Fruit fly (Drosophila melanogaster) ovary, adult (tissue): Measurements from ENCODE around the gene Lrr47.

Experiments
- CG17801 ChIP-seq: fragments of 200-800 bp; optimal IDR thresholded peaks from 2 replicates; lab custom pipeline; 2019; ENCODE audit warnings: missing biosample characterization, mild to moderate bottlenecking, missing genetic modification characterization, moderate library complexity; ENCODE audit not compliant: partially characterized antibody

Lrr47 gene

DNA sequence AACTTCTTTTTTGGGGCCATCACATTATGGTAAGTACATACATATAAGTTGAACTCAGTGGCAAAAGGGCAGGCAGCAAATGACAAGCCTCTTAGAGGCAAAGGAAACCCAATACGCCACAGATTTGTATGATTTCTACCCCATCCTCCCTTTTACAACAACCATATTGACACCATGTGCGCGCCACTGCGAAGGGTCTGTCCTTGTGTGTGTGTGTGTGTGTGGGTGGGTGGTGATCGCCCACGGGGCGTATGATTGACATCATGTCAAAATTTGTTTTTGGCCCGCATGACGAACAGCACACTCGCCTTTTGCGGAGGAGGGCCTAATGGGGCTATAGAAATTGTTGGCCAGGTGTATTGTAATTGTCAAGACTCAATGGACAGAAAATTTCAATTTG is 17.5 kb upstream of the Lrr47 start:
- TF ChIP-seq CG17801 (GFP tag; lab: Kevin White, UChicago) = no peak

DNA sequence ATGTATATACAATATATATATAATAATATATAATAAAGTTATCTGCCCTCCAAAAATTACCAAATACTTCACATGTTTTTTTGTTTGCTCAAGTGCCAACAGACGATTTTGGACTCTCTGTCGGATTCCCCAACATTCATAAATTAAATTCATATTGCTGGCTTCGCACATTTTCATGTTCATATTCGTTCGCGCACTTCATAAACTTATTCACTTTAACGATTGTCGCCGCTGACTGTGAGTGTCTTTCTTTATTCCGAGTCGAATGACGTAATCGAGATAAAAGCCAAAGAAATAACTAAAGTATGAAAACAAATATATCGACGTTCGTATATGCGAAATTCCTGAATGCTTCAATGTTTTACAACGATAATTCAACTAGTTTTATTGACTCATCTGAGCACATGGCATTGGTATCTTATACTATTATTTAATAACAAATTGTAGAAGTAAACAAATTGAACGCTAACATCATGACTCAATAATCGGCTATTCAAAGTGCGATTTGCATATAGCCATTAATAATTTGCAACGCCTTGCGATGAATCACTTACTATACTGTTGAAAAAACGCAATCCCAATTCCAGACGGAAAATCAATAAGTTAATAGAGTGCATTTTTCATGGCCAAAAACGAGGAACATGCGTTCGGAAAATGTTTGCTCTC is 16.7 kb upstream of the Lrr47 start:
- TF ChIP-seq CG17801 (GFP tag; lab: Kevin White, UChicago) = no peak

DNA sequence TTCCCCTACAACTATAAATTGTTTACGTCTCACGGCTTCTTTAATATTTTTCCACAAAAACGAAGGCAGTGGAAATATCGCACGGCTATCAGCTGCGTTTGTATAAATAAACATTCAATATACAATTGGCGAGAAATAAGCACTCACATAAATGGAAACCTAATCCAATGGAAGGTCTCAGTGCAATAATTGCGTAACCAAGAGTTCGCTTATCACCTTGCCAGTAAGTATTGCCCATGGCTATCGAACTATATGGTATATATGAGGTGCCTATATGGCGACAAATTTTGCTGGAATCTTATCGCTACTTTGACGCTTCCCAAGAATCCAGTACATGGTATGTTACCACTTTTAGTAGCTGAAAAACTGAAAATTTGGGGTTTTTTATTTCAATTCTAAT is 14.9 kb upstream of the Lrr47 start:
- no peak for TF ChIP-seq CG17801 (GFP tag; lab: Kevin White, UChicago)

DNA sequence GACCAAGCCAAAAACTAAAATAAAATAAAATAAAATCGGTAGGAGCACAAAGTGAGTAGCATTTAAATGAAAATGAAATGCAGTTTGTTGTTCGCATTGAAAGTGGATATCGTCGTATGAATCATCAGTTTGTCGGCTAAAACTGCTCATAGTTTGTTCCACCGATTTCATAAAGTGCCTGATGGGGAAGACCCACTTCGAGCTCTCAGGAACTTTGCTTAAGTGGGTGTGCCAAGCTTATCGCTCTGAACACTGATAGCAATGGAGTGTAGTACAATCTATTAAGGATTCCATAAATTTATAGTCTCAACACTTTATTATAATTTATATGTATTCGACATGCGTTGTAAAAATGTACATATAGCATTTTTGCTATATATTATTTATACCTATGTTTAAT is 14.3 kb upstream of the Lrr47 start:
- TF ChIP-seq CG17801 (GFP tag; lab: Kevin White, UChicago) = no peak

dm6 chr2L:10503356-10503977 is 13.7 kb upstream of the Lrr47 start:
- TF ChIP-seq CG17801 (GFP tag; lab: Kevin White, UChicago) = no peak

DNA sequence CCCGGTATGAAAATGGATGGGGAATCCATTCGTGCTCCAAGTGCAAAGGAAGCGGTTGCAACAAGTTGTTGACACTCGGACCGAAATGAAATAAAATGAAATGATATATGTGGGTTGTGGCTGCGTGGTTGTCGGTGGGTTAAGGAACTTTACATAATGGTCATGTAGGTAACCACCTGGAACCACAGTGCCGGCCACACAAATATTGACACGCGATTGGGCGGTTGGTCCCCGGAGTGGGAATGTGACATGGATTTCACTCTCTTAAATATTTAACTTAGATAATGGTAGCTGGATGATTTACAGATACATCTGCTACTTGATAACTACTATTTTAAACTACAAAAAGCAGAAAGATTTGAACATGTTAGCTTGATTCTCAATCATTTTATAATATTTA is 12.2 kb upstream of the Lrr47 start:
- TF ChIP-seq CG17801 (GFP tag; lab: Kevin White, UChicago) = no peak

dm6 chr2L:10505345-10505744 is 11.8 kb upstream of the Lrr47 start:
- TF ChIP-seq CG17801 (GFP tag; lab: Kevin White, UChicago) = no peak

DNA sequence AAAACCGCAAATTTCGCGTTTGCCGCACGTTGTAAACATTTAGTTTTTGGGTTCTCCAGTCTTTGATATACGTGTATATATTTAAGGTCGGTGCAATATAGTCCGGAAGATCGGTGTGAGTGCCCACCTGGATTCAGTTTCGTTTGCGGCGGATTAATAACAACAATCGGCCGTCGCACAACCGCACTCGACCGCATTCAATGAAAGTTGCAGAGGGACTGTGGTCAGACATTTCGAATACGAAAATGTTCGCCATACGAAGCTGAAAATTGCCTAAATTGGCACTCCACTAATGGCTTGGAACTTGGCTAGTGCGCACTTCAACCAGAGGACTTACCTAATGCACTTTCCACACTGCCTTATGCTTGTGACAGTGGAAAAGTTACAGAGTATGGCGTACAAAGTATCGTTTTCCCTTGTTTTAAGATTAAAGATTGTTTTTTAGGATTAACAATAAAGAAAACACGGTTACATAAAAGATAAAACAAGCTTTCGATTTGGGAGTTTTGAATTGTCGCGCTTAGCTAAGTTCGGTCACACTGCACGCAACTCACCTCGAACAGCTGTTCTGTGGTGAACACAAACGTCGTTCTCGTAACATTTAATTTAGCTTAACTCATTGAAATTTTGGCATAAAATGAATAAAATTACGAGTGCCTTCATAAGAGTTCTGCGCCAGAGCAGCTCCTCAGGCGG is 10.4 kb upstream of the Lrr47 start, which contains the start of the genes Myo31DF and CG6094:
Myo31DF (minus strand) TSS at position 223 of the 696 bp plus-strand sequence.
CG6094 (plus strand) TSS at position 525 of the 696 bp plus-strand sequence.
- TF ChIP-seq CG17801 (GFP tag; lab: Kevin White, UChicago) = peak; percentile 33

DNA sequence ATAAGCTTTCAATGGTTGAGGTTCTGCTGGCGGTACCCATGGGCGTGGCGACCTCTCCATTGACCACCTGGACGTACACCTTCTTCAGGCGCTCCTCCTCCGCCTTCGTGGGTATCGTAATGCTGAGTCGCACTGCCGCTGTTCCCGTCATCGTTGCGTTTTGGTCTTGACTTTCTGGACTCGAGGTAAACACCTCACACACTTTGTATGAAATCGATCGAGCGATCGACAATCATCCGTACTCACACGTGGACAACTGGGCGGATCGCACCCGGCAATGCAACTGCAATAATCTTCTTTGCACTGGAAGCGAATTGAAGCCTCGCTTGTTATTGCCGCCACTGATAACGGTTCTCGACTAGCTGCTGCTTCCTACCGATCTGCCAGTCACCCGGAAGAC is 7.0 kb upstream of the Lrr47 start, which contains the start of gene CG7384:
CG7384 (minus strand) TSS at position 366 of the 400 bp plus-strand sequence.
- no peak for TF ChIP-seq CG17801 (GFP tag; lab: Kevin White, UChicago)

DNA sequence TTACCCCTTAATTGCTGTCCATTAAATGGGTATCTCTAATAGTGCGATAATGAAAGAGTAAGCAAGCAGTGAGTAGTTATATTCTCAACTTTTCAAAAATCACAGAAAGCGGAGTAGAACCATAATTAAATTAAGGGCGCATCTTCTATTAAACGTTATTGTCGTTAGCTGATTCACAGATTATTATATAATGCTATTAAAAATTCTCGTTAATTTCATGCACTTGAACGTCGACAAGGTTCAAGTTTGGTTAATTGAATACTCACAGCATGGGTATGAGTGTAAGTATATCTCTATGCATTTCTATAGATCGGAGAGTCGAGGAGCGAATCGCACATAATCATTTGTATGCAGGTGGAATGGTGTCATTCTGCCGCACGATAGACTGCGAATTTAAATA is 6.3 kb upstream of the Lrr47 start:
- TF ChIP-seq CG17801 (GFP tag; lab: Kevin White, UChicago) = no peak

DNA sequence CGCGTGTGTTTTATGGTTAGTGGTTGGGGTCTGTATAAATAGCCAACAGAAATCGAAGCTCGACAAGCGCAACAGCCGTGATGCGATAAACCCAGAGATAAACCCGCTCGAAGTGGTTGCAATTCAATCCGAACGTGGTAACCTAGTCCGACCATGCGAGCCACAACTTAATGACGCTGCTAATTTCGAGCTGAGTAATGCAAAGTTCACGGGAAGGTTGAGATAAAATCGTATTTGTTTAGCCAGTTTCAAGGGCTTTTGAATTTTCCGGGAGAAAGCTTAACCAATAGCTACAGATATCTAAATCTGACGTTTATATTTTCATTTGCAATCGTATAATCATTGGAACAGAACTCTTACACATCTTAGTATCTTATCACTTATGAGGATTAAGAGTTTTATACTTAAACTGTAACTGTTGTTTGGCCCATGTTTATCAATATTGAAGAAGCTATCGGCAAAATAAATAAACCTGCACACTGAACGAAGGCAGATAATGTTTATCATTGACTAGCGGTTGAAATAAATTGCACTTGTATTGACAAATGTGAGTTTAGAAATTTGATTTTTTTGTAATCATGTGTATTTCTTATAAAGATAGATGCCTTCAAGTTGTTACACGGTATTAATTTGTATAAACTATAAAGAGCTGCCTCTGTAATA is 3.2 kb upstream of the Lrr47 start:
- TF ChIP-seq CG17801 (GFP tag; lab: Kevin White, UChicago) = no peak

dm6 chr2L:10514586-10515137 is 2.5 kb upstream of the Lrr47 start:
- no peak for TF ChIP-seq CG17801 (GFP tag; lab: Kevin White, UChicago)

DNA sequence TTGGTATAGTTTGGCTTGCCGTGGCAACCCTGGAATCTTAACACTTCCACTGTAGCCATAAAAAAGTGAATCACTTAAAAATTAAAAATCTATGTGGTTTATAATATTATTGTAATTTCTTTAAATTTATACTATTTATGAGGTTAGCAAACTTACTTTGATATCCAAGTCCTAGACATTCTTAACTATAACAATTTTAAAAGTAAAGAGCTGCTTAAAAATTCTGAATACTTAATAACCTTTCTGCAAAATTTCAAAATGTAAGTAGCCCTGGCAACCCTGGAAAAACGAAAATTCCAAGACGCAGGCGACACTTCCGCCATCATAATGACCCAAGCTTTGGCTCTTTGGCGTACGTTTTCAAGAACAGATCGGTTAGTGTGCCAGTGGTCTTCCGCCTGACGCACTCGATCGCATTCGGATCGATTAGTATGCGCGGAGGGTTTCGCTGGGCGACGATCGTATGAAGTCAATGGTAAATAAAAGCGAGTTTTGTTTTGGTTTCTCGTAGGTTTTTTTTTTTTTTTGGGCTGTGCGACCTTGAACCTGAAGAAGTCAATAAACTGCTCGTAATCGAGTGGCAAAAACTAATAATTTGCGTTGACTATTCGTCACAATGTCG is 1.5 kb upstream of the Lrr47 start:
- no peak for TF ChIP-seq CG17801 (GFP tag; lab: Kevin White, UChicago)

DNA sequence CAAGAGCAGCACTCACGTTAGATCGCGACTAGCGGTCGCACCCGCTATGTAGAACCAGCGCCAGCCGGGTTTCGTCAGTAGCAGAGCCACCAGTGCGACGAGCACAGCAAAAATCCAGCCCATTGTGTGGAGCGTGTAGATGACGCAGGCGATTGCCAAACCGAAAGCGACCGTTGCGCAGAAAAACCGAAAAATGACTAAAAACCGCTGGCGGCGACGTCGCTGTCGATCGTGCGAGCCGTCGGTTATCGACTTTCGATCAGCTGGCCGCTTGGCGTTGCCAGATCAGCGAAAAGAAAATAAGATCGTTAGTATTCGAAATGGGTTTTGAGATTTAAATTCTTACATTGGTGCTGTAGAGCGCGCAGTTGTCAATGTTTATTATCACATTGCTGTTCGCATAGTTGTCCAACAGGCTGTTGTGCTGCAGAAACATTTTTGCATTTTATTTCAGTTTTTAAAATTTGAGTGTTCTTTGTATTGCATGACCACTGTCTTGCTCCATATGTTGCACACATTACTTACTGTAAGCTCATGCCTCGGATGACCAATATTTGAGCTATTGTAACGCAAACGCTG is 576 bp upstream of the Lrr47 start:
- TF ChIP-seq CG17801 (GFP tag; lab: Kevin White, UChicago) = no peak
